Fruit fly (Drosophila melanogaster): ENCODE data around the gene Eig71Ei.

The Eig71Ei gene

dm6 chr3L:15634368-15635075, 25.0 kb upstream of the Eig71Ei start:
- TF ChIP-seq h (optimal IDR thresholded peaks at IDR 0.05) (no peak), insv (optimal IDR thresholded peaks at IDR 0.05) (no peak), Myc (optimal IDR thresholded peaks at IDR 0.05) (no peak), ttk (optimal IDR thresholded peaks at IDR 0.05) (no peak), psq (optimal IDR thresholded peaks at IDR 0.05) (no peak), Sin3A (optimal IDR thresholded peaks at IDR 0.05) (no peak)

- TF ChIP-seq Myc (optimal IDR thresholded peaks at IDR 0.05) (no peak), ttk (optimal IDR thresholded peaks at IDR 0.05) (no peak), Sin3A (optimal IDR thresholded peaks at IDR 0.05) (no peak), psq (optimal IDR thresholded peaks at IDR 0.05) (no peak), h (optimal IDR thresholded peaks at IDR 0.05) (no peak), insv (optimal IDR thresholded peaks at IDR 0.05) (no peak)
Measured at dm6 chr3L:15636359-15636758, 23.1 kb upstream of the Eig71Ei start.

- TF ChIP-seq psq (optimal IDR thresholded peaks at IDR 0.05) (no peak), insv (optimal IDR thresholded peaks at IDR 0.05) (no peak), Myc (optimal IDR thresholded peaks at IDR 0.05) (no peak), h (optimal IDR thresholded peaks at IDR 0.05) (no peak)
Measured at dm6 chr3L:15636978-15637377, 22.5 kb upstream of the Eig71Ei start.

- no peak for TF ChIP-seq insv (optimal IDR thresholded peaks at IDR 0.05)
Measured at dm6 chr3L:15637618-15638017, 21.9 kb upstream of the Eig71Ei start.

- TF ChIP-seq insv (optimal IDR thresholded peaks at IDR 0.05) (no peak), Myc (optimal IDR thresholded peaks at IDR 0.05) (no peak), ttk (optimal IDR thresholded peaks at IDR 0.05) (no peak), Sin3A (optimal IDR thresholded peaks at IDR 0.05) (no peak), h (optimal IDR thresholded peaks at IDR 0.05) (no peak), psq (optimal IDR thresholded peaks at IDR 0.05) (no peak)
Measured at dm6 chr3L:15638524-15638923, 21.0 kb upstream of the Eig71Ei start.

- no peak for TF ChIP-seq Sin3A (optimal IDR thresholded peaks at IDR 0.05)
- no peak for TF ChIP-seq ttk (optimal IDR thresholded peaks at IDR 0.05)
- TF ChIP-seq h (optimal IDR thresholded peaks at IDR 0.05) = no peak
Measured at dm6 chr3L:15639978-15640377, 19.5 kb upstream of the Eig71Ei start.

dm6 chr3L:15641590-15642019, 17.9 kb upstream of the Eig71Ei start:
- TF ChIP-seq Myc (optimal IDR thresholded peaks at IDR 0.05) = no peak
- TF ChIP-seq psq (optimal IDR thresholded peaks at IDR 0.05) = no peak
- TF ChIP-seq Sin3A (optimal IDR thresholded peaks at IDR 0.05) = no peak
- no peak for TF ChIP-seq h (optimal IDR thresholded peaks at IDR 0.05)
- no peak for TF ChIP-seq ttk (optimal IDR thresholded peaks at IDR 0.05)
- TF ChIP-seq insv (optimal IDR thresholded peaks at IDR 0.05) = no peak

dm6 chr3L:15646182-15646581, 13.3 kb upstream of the Eig71Ei start:
- TF ChIP-seq Myc (optimal IDR thresholded peaks at IDR 0.05) = no peak
- no peak for TF ChIP-seq insv (optimal IDR thresholded peaks at IDR 0.05)
- TF ChIP-seq psq (optimal IDR thresholded peaks at IDR 0.05) = no peak
- no peak for TF ChIP-seq h (optimal IDR thresholded peaks at IDR 0.05)
- no peak for TF ChIP-seq ttk (optimal IDR thresholded peaks at IDR 0.05)
- no peak for TF ChIP-seq Sin3A (optimal IDR thresholded peaks at IDR 0.05)

dm6 chr3L:15647712-15648621, 11.5 kb upstream of the Eig71Ei start, which contains the start of the genes comm3 and CG43083:
comm3 (minus strand) TSS chr3L:15647762.
CG43083 (plus strand) TSS chr3L:15648571.
- no peak for TF ChIP-seq psq (optimal IDR thresholded peaks at IDR 0.05)
- TF ChIP-seq Myc (optimal IDR thresholded peaks at IDR 0.05) = no peak
- TF ChIP-seq Sin3A (optimal IDR thresholded peaks at IDR 0.05) = no peak
- TF ChIP-seq ttk (optimal IDR thresholded peaks at IDR 0.05) = no peak
- no peak for TF ChIP-seq h (optimal IDR thresholded peaks at IDR 0.05)
- TF ChIP-seq insv (optimal IDR thresholded peaks at IDR 0.05) = no peak

dm6 chr3L:15649561-15649960, 9.9 kb upstream of the Eig71Ei start, which contains the start of the genes Eig71Ea and Eig71Eb:
Eig71Ea (minus strand) TSS chr3L:15649661.
Eig71Eb (plus strand) TSS chr3L:15649936.
- TF ChIP-seq insv (optimal IDR thresholded peaks at IDR 0.05) = no peak
- TF ChIP-seq h (optimal IDR thresholded peaks at IDR 0.05) = no peak
- TF ChIP-seq psq (optimal IDR thresholded peaks at IDR 0.05) = no peak
- no peak for TF ChIP-seq Myc (optimal IDR thresholded peaks at IDR 0.05)
- no peak for TF ChIP-seq ttk (optimal IDR thresholded peaks at IDR 0.05)
- TF ChIP-seq Sin3A (optimal IDR thresholded peaks at IDR 0.05) = no peak

dm6 chr3L:15650552-15650951, 9.0 kb upstream of the Eig71Ei start, which contains the start of gene CG43084:
CG43084 (plus strand) TSS chr3L:15650852.
- TF ChIP-seq h (optimal IDR thresholded peaks at IDR 0.05) = no peak
- no peak for TF ChIP-seq insv (optimal IDR thresholded peaks at IDR 0.05)
- no peak for TF ChIP-seq ttk (optimal IDR thresholded peaks at IDR 0.05)
- TF ChIP-seq Sin3A (optimal IDR thresholded peaks at IDR 0.05) = no peak
- TF ChIP-seq psq (optimal IDR thresholded peaks at IDR 0.05) = no peak
- TF ChIP-seq Myc (optimal IDR thresholded peaks at IDR 0.05) = no peak

- TF ChIP-seq Sin3A (optimal IDR thresholded peaks at IDR 0.05) (no peak), insv (optimal IDR thresholded peaks at IDR 0.05) (no peak), ttk (optimal IDR thresholded peaks at IDR 0.05) (no peak), h (optimal IDR thresholded peaks at IDR 0.05) (no peak), psq (optimal IDR thresholded peaks at IDR 0.05) (no peak), Myc (optimal IDR thresholded peaks at IDR 0.05) (no peak)
Measured at dm6 chr3L:15652154-15652553, 7.4 kb upstream of the Eig71Ei start, which contains the start of the genes Eig71Ec and Eig71Ed. Eig71Ec (minus strand) TSS chr3L:15652254. Eig71Ed (plus strand) TSS chr3L:15652537.
